Worm (Caenorhabditis elegans): ENCODE measurements around the gene C03E10.1.

C03E10.1 gene

DNA sequence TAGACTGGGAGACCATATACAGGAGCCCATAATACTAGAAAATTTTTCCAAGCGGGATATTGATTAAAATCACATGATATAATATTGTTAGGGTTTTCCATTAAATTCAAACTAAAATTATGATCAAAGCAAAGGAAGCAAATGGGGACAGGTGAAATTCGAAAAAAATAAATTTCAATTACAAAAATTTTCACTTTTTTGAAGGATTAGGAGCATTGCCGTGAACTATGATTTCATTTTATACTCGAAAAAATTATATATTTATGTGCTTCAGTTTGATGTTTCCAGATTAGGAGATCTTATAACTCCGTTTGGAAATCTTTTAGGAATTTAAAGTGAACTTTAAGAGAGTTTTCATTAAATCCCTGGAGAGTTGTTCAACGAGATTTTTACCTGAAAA is 30.4 kb upstream of the C03E10.1 start, which contains the start of gene F07B10.7:
F07B10.7 (minus strand) TSS at position 101 of the 400 bp plus-strand sequence.
- TF ChIP-seq ztf-4 (tag; optimal IDR thresholded peaks at IDR 0.05) (no peak), ceh-28 (tag; optimal IDR thresholded peaks at IDR 0.05) (no peak), nhr-76 (tag; optimal IDR thresholded peaks at IDR 0.05) (no peak), snpc-4 (tag; optimal IDR thresholded peaks at IDR 0.05) (no peak), fkh-10 (GFP tag; optimal IDR thresholded peaks at IDR 0.05) (no peak), tbx-2 (tag; optimal IDR thresholded peaks at IDR 0.05) (no peak), ceh-82 (tag; optimal IDR thresholded peaks at IDR 0.05) (no peak), mml-1 (tag; optimal IDR thresholded peaks at IDR 0.05) (no peak), nhr-25 (tag; optimal IDR thresholded peaks at IDR 0.05) (no peak), nhr-11 (tag; optimal IDR thresholded peaks at IDR 0.05) (no peak), aly-2 (tag; optimal IDR thresholded peaks at IDR 0.05) (no peak), egl-5 (tag; optimal IDR thresholded peaks at IDR 0.05) (no peak), elt-3 (tag; optimal IDR thresholded peaks at IDR 0.05) (no peak), hmg-11 (tag; optimal IDR thresholded peaks at IDR 0.05) (no peak), nhr-237 (tag; optimal IDR thresholded peaks at IDR 0.05) (no peak), nfya-1 (tag; optimal IDR thresholded peaks at IDR 0.05; ENCODE audit: insufficient read depth) (no peak), fkh-2 (tag; optimal IDR thresholded peaks at IDR 0.05) (no peak)

DNA sequence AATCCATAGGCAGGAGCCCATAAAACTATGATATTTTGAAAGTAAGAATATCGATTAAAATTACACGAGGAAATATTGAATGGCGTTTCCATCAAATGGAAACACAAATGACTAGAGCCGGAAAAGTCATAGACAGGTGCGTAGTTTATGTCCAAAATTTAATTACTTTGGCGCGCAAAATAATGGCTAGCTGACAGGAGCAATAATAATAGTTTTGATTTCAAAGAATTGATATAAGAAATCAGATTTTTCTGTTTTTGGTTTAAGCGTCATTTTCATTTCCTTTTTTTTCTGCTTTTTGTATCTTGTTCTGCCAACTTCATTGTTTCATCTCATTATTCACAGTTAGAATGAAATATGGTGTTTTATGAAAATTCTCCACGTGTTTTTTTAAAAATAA is 28.0 kb upstream of the C03E10.1 start, which contains the start of gene F07B10.4:
F07B10.4 (minus strand) TSS at position 101 of the 400 bp plus-strand sequence.
- no peak for TF ChIP-seq sea-2 (GFP tag; optimal IDR thresholded peaks at IDR 0.05)
- no peak for TF ChIP-seq elt-3 (tag; optimal IDR thresholded peaks at IDR 0.05)
- no peak for TF ChIP-seq nhr-237 (tag; optimal IDR thresholded peaks at IDR 0.05)
- no peak for TF ChIP-seq nhr-43 (tag; optimal IDR thresholded peaks at IDR 0.05; ENCODE audit: poor library complexity, severe bottlenecking)
- TF ChIP-seq pha-4 (tag; optimal IDR thresholded peaks at IDR 0.05) = no peak
- TF ChIP-seq R02D3.7 (tag; optimal IDR thresholded peaks at IDR 0.05) = no peak
- TF ChIP-seq nhr-12 (tag; optimal IDR thresholded peaks at IDR 0.05) = no peak
- TF ChIP-seq egl-27 (tag; optimal IDR thresholded peaks at IDR 0.05) = no peak
- TF ChIP-seq elt-2 (tag; optimal IDR thresholded peaks at IDR 0.05) = no peak
- TF ChIP-seq snpc-4 (tag; optimal IDR thresholded peaks at IDR 0.05) = no peak
- TF ChIP-seq fkh-10 (GFP tag; optimal IDR thresholded peaks at IDR 0.05) = no peak
- no peak for TF ChIP-seq ama-1 (optimal IDR thresholded peaks at IDR 0.05)
- no peak for TF ChIP-seq nhr-11 (tag; optimal IDR thresholded peaks at IDR 0.05)
- no peak for TF ChIP-seq zag-1 (tag; optimal IDR thresholded peaks at IDR 0.05)
- TF ChIP-seq ceh-28 (tag; optimal IDR thresholded peaks at IDR 0.05) = no peak
- no peak for TF ChIP-seq nhr-28 (tag; optimal IDR thresholded peaks at IDR 0.05)
- TF ChIP-seq tbx-2 (tag; optimal IDR thresholded peaks at IDR 0.05) = no peak
- TF ChIP-seq unc-39 (tag; optimal IDR thresholded peaks at IDR 0.05) = no peak
- TF ChIP-seq unc-62 (GFP tag; optimal IDR thresholded peaks at IDR 0.05) = no peak
- TF ChIP-seq nhr-23 (tag; optimal IDR thresholded peaks at IDR 0.05) = no peak

DNA sequence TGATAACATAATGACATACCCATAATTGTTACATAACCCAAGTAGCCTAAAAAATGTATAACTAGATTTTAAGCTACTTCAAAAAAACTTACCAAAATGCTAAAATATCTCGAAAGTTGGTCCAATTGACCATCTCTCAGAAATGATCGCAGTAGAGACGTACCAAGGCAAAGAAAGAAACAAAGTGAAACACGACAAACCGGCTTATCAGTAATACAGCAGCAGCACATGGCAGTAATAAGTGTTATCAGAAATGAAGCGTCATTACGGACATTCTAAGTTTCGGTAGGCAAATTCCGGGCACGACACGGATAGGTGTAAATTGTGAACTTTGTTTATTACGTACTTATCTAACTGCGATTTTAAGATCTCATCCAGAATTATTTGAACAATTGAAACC is 25.5 kb upstream of the C03E10.1 start, which contains the start of gene cln-3.1:
cln-3.1 (minus strand) TSS at position 171 of the 400 bp plus-strand sequence.
- TF ChIP-seq pqm-1 (tag; optimal IDR thresholded peaks at IDR 0.05) (peak; percentile 28), elt-2 (tag; optimal IDR thresholded peaks at IDR 0.05) (peak; percentile 64), lin-15B (tag; optimal IDR thresholded peaks at IDR 0.05) (no peak), skn-1 (tag; optimal IDR thresholded peaks at IDR 0.05) (no peak)

DNA sequence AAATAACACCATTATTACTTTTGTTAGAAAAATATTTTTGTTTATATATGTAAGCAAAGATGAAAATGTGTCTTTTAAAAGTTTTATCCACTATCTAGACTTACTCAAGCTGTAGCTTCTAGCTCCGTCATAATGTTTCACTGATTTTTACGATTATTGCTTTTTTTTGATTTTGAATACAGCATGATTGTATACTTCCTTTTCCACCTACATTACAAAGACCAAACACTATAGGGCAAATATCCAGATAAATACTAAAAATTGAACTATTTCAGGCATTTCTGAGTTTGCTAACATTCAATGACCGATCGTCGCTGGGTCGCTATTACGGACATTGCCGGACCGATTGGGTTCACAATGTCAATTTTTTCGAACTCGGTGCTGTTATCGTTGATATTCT is 24.3 kb upstream of the C03E10.1 start, which contains the start of gene str-116:
str-116 (plus strand) TSS at position 301 of the 400 bp plus-strand sequence.
- TF ChIP-seq nhr-12 (tag; optimal IDR thresholded peaks at IDR 0.05) (no peak), elt-3 (tag; optimal IDR thresholded peaks at IDR 0.05) (no peak), daf-12 (tag; optimal IDR thresholded peaks at IDR 0.05) (no peak), elt-2 (tag; optimal IDR thresholded peaks at IDR 0.05) (no peak), ceh-28 (tag; optimal IDR thresholded peaks at IDR 0.05) (no peak), ceh-82 (tag; optimal IDR thresholded peaks at IDR 0.05) (no peak), lin-39 (tag; optimal IDR thresholded peaks at IDR 0.05) (no peak), egl-27 (tag; optimal IDR thresholded peaks at IDR 0.05) (no peak), pha-4 (tag; optimal IDR thresholded peaks at IDR 0.05) (no peak), unc-39 (tag; optimal IDR thresholded peaks at IDR 0.05) (no peak), snpc-4 (tag; optimal IDR thresholded peaks at IDR 0.05) (no peak), unc-62 (GFP tag; optimal IDR thresholded peaks at IDR 0.05) (no peak), hmg-11 (tag; optimal IDR thresholded peaks at IDR 0.05) (no peak)

Measured in whole organism, L3 larva.